Worm (Caenorhabditis elegans): ENCODE measurements around the gene H10D18.1.

The H10D18.1 gene

ce11 chrV:3865273-3865672, 50.3 kb downstream of the H10D18.1 start:
- TF ChIP-seq tbx-11 (GFP tag; IDR thresholded peaks at IDR 0.05) (no peak), tbx-37 (GFP tag; conservative IDR thresholded peaks at IDR 0.05) (no peak), sea-1 (GFP tag; conservative IDR thresholded peaks at IDR 0.05) (no peak), pes-1 (GFP tag; IDR thresholded peaks at IDR 0.05) (no peak), hmbx-1 (tag; optimal IDR thresholded peaks at IDR 0.05) (no peak), hmg-4 (GFP tag; optimal IDR thresholded peaks at IDR 0.05) (no peak), ets-7 (tag; optimal IDR thresholded peaks at IDR 0.05) (no peak), tra-4 (tag; optimal IDR thresholded peaks at IDR 0.05) (no peak), B0310.2 (tag; optimal IDR thresholded peaks at IDR 0.05) (no peak), scrt-1 (GFP tag; IDR thresholded peaks at IDR 0.05) (no peak), ceh-36 (tag; optimal IDR thresholded peaks at IDR 0.05) (no peak), flt-1 (GFP tag; IDR thresholded peaks at IDR 0.05) (no peak)

All from whole organism, early embryonic.